Worm (Caenorhabditis elegans): ENCODE results near the gene F43C1.7.

Gene F43C1.7

DNA sequence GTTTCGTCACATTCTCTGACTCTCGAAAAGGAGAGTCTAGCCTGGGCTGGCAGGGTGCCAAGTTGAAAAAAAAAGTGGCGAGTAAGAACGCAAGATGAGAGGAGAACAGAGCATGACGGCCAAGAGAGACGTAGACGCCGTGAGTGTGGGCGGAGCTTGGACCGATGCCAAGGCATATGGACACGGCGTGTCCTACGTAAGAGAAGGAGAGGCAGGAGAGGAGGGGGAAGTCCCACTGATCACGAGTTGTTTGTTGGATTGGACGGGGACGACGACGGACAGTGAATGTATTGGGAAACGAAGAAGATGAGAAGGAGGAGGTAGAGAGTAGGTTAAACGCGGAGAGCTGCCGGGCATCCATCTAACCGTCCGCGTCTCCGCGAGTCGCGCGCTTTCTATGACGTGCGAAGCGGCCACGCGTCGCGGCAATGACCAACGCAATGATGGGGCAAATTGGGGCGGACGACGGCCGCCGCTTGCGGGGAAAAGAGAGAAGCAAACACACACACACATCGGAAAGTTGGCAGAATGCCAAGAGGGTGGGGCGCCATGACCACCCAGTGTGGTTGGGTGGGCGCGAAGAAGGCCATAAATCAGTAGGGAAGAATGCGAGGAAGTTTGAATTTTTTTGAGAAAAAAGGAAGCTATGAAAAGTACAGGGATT is 39.7 kb upstream of the F43C1.7 start (continued):
- TF ChIP-seq tbx-2 (tag; optimal IDR thresholded peaks at IDR 0.05) (peak; percentile 100), fkh-10 (GFP tag; optimal IDR thresholded peaks at IDR 0.05) (peak; percentile 92), swsn-7 (tag; optimal IDR thresholded peaks at IDR 0.05) (peak; percentile 99), lin-39 (tag; optimal IDR thresholded peaks at IDR 0.05) (peak; percentile 84), aha-1 (tag; optimal IDR thresholded peaks at IDR 0.05) (peak; percentile 79), blmp-1 (tag; optimal IDR thresholded peaks at IDR 0.05) (peak; percentile 65), grh-1 (GFP tag; IDR thresholded peaks at IDR 0.05) (peak; percentile 97), lir-3 (tag; optimal IDR thresholded peaks at IDR 0.05; ENCODE audit: poor library complexity) (peak; percentile 92), dsc-1 (tag; optimal IDR thresholded peaks at IDR 0.05) (peak; percentile 99), ceh-82 (tag; optimal IDR thresholded peaks at IDR 0.05) (peak; percentile 69 to 84 (median 73)), hlh-17 (GFP tag; optimal IDR thresholded peaks at IDR 0.05; ENCODE audit: borderline replicate concordance) (no peak), ceh-8 (GFP tag; optimal IDR thresholded peaks at IDR 0.05) (peak; percentile 97), aly-2 (tag; optimal IDR thresholded peaks at IDR 0.05) (no peak), snpc-4 (tag; optimal IDR thresholded peaks at IDR 0.05) (peak; percentile 87), fos-1 (tag; optimal IDR thresholded peaks at IDR 0.05) (peak; percentile 73), lin-35 (GFP tag; optimal IDR thresholded peaks at IDR 0.05) (peak; percentile 69 to 85), mef-2 (tag; optimal IDR thresholded peaks at IDR 0.05) (peak; percentile 96), mep-1 (tag; optimal IDR thresholded peaks at IDR 0.05) (peak; percentile 96), hpl-2 (GFP tag; optimal IDR thresholded peaks at IDR 0.05) (peak; percentile 70), zip-4 (GFP tag; optimal IDR thresholded peaks at IDR 0.05) (peak; percentile 91), rnt-1 (tag; optimal IDR thresholded peaks at IDR 0.05) (peak; percentile 90), alr-1 (tag; optimal IDR thresholded peaks at IDR 0.05; ENCODE audit: borderline replicate concordance) (no peak), C16A3.4 (tag; optimal IDR thresholded peaks at IDR 0.05) (peak; percentile 91), pag-3 (tag; optimal IDR thresholded peaks at IDR 0.05; ENCODE audit: borderline replicate concordance, insufficient read depth) (peak; percentile 95), egl-13 (tag; optimal IDR thresholded peaks at IDR 0.05) (peak; percentile 100), ztf-11 (tag; optimal IDR thresholded peaks at IDR 0.05) (peak in 1 of 2 experiments; percentile 97), ceh-88 (GFP tag; IDR thresholded peaks at IDR 0.05) (peak; percentile 94), nhr-84 (tag; optimal IDR thresholded peaks at IDR 0.05) (no peak), mdl-1 (tag; optimal IDR thresholded peaks at IDR 0.05) (peak; percentile 65 to 95), elt-3 (tag; optimal IDR thresholded peaks at IDR 0.05) (peak in 4 of 6 experiments; percentile 19 to 90 (median 66)), dpl-1 (GFP tag; optimal IDR thresholded peaks at IDR 0.05) (peak; percentile 59 to 68 (median 68)), xbp-1 (tag; optimal IDR thresholded peaks at IDR 0.05) (peak; percentile 98)

- TF ChIP-seq ceh-82 (tag; optimal IDR thresholded peaks at IDR 0.05) (peak in 1 of 3 experiments; percentile 3), dpl-1 (GFP tag; optimal IDR thresholded peaks at IDR 0.05) (no peak), xbp-1 (tag; optimal IDR thresholded peaks at IDR 0.05) (peak; percentile 17), mdl-1 (tag; optimal IDR thresholded peaks at IDR 0.05) (peak in 1 of 2 experiments; percentile 42), swsn-7 (tag; optimal IDR thresholded peaks at IDR 0.05) (peak; percentile 49), lin-13 (GFP tag; optimal IDR thresholded peaks at IDR 0.05) (peak; percentile 23), mep-1 (tag; optimal IDR thresholded peaks at IDR 0.05) (peak; percentile 30), nhr-19 (GFP tag; conservative IDR thresholded peaks at IDR 0.05) (0 out of 2 replicates have a peak, but pooled peaks have one; percentile 4), fos-1 (tag; optimal IDR thresholded peaks at IDR 0.05) (no peak), aly-2 (tag; optimal IDR thresholded peaks at IDR 0.05) (no peak), C04F5.9 (tag; optimal IDR thresholded peaks at IDR 0.05) (no peak), unc-130 (tag; optimal IDR thresholded peaks at IDR 0.05) (no peak), dsc-1 (tag; optimal IDR thresholded peaks at IDR 0.05) (peak; percentile 22), nhr-28 (tag; optimal IDR thresholded peaks at IDR 0.05) (no peak), blmp-1 (tag; optimal IDR thresholded peaks at IDR 0.05) (peak; percentile 87), nhr-71 (tag; optimal IDR thresholded peaks at IDR 0.05) (peak; percentile 68), sup-37 (GFP tag; optimal IDR thresholded peaks at IDR 0.05) (peak; percentile 19), lin-35 (GFP tag; optimal IDR thresholded peaks at IDR 0.05) (peak in 1 of 2 experiments; percentile 45), efl-1 (optimal IDR thresholded peaks at IDR 0.05) (no peak), efl-1 (GFP tag; optimal IDR thresholded peaks at IDR 0.05 in 1 of 2) (peak in 1 of 2 experiments; percentile 91), tlp-1 (tag; optimal IDR thresholded peaks at IDR 0.05) (no peak), F16B12.6 (tag; optimal IDR thresholded peaks at IDR 0.05) (no peak), irx-1 (tag; optimal IDR thresholded peaks at IDR 0.05) (no peak), ama-1 (optimal IDR thresholded peaks at IDR 0.05) (no peak), lir-3 (tag; optimal IDR thresholded peaks at IDR 0.05; ENCODE audit: poor library complexity) (no peak), snpc-4 (tag; optimal IDR thresholded peaks at IDR 0.05) (no peak), ztf-11 (tag; optimal IDR thresholded peaks at IDR 0.05) (peak in 1 of 2 experiments; percentile 62), tbx-2 (tag; optimal IDR thresholded peaks at IDR 0.05) (peak; percentile 40)
Measured at ce11 chrIII:4280215-4281173, 38.1 kb upstream of the F43C1.7 start, which contains the start of gene sup-26. Gene sup-26 (minus strand): TSS chrIII:4280224.
